Fruit fly (Drosophila melanogaster) whole organism, pupa: ENCODE measurements around the gene CG43902.

ENCODE experiments used
- CG10348 ChIP-seq: fragments of 200-800 bp; sonication (Bioruptor generic); IDR thresholded peaks from 2 replicates; pipeline ENCODE4 v1.3.6; 2022; ENCODE audit warnings: missing biosample characterization, missing genetic modification characterization
- CG13204 ChIP-seq: fragments of 200-800 bp; sonication (Bioruptor generic); optimal IDR thresholded peaks from 2 replicates; lab custom pipeline; 2018; ENCODE audit warnings: missing biosample characterization, mild to moderate bottlenecking, missing genetic modification characterization, moderate library complexity
- CG14655 ChIP-seq: fragments of 200-800 bp; sonication (Bioruptor generic); optimal IDR thresholded peaks from 3 replicates; lab custom pipeline; 2017; ENCODE audit warnings: mild to moderate bottlenecking, missing biosample characterization, missing genetic modification reagents, missing genetic modification characterization
- CG17806 ChIP-seq: fragments of 200-800 bp; sonication (Bioruptor generic); optimal IDR thresholded peaks from 2 replicates; lab custom pipeline; 2018; ENCODE audit warnings: missing biosample characterization, mild to moderate bottlenecking, missing genetic modification characterization, moderate library complexity
- CG34367 ChIP-seq: fragments of 200-800 bp; sonication (Bioruptor generic); optimal IDR thresholded peaks from 2 replicates; lab custom pipeline; 2018; ENCODE audit warnings: missing biosample characterization, mild to moderate bottlenecking, missing genetic modification characterization
- CG8159 ChIP-seq: fragments of 200-800 bp; sonication (Bioruptor generic); optimal IDR thresholded peaks from 3 replicates; lab custom pipeline; 2018; ENCODE audit warnings: missing biosample characterization, mild to moderate bottlenecking, missing genetic modification characterization, moderate library complexity
- CG8301 ChIP-seq: fragments of 200-800 bp; sonication (Bioruptor generic); optimal IDR thresholded peaks from 2 replicates; lab custom pipeline; 2018; ENCODE audit warnings: missing biosample characterization, mild to moderate bottlenecking, missing genetic modification characterization
- D1 ChIP-seq: fragments of 200-800 bp; sonication (Bioruptor generic); optimal IDR thresholded peaks from 2 replicates; lab custom pipeline; 2018; ENCODE audit warnings: missing biosample characterization, mild to moderate bottlenecking, missing genetic modification characterization, moderate library complexity
- Ets98B ChIP-seq: fragments of 200-800 bp; sonication (Bioruptor generic); IDR thresholded peaks from 2 replicates; pipeline ENCODE4 v1.3.6; 2022; ENCODE audit warnings: missing biosample characterization, missing genetic modification characterization
- Pif1A ChIP-seq: fragments of 200-800 bp; sonication (Bioruptor generic); optimal IDR thresholded peaks from 3 replicates; lab custom pipeline; 2016; ENCODE audit warnings: missing biosample characterization, missing genetic modification characterization
- fd96Ca ChIP-seq: fragments of 200-800 bp; sonication (Bioruptor generic); IDR thresholded peaks from 3 replicates; pipeline ENCODE4 v1.3.6; 2022; ENCODE audit warnings: missing biosample characterization, missing genetic modification characterization
- gl ChIP-seq: fragments of 200-800 bp; sonication (Bioruptor generic); optimal IDR thresholded peaks from 2 replicates; lab custom pipeline; 2018; ENCODE audit warnings: missing biosample characterization, mild to moderate bottlenecking, missing genetic modification characterization
- rn ChIP-seq: fragments of 200-800 bp; sonication (Bioruptor generic); IDR thresholded peaks from 2 replicates; pipeline ENCODE4 v1.3.6; 2022; ENCODE audit warnings: missing biosample characterization, missing genetic modification characterization

dm6 chrX:10209556-10210164 is 51.4 kb downstream of the CG43902 start:
- TF ChIP-seq CG8159 (tag; lab: Kevin White, UChicago) (peak; percentile 12), fd96Ca (GFP tag; lab: Robert Waterston, UW) (no peak), CG13204 (GFP tag; lab: Kevin White, UChicago) (peak; percentile 22), CG8301 (tag; lab: Kevin White, UChicago) (no peak), gl (no peak), CG10348 (no peak), rn (no peak), Pif1A (no peak), CG34367 (tag; lab: Kevin White, UChicago) (no peak), D1 (tag; lab: Kevin White, UChicago) (no peak), CG14655 (GFP tag; lab: Kevin White, UChicago) (no peak), Ets98B (no peak), CG17806 (no peak)
